Worm (Caenorhabditis elegans): ENCODE data around the gene Y38H6C.23.
"Not testable (repeated sequence)": the region's sequence is repeated elsewhere in the genome, so short reads cannot be mapped to it uniquely, and the experiment has no call there.

Y38H6C.23 gene

DNA sequence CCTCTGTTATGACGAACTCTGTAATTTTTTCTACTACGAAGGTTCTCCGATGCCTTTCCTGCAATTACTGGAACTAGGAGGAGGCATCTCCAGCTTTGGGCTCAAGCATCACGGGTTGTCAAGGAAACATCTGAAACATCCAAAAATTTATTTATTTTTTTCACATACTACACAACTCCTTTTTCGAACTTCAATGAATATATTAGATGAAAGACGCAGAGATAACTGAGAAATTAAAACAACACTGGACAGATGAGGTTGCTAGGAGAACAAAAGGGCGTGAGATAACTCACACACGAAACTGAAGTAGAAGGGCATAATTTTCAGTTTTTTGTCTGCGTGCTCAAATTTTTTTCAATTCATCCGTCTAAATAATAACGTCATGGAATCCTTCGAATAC, 28.7 kb downstream of the Y38H6C.23 start, which contains the start of gene Y38H6C.13:
Gene Y38H6C.13, plus strand, starts transcription at position 301 of the 400 bp plus-strand sequence.
- no peak for TF ChIP-seq dao-5 (tag; optimal IDR thresholded peaks at IDR 0.05)

DNA sequence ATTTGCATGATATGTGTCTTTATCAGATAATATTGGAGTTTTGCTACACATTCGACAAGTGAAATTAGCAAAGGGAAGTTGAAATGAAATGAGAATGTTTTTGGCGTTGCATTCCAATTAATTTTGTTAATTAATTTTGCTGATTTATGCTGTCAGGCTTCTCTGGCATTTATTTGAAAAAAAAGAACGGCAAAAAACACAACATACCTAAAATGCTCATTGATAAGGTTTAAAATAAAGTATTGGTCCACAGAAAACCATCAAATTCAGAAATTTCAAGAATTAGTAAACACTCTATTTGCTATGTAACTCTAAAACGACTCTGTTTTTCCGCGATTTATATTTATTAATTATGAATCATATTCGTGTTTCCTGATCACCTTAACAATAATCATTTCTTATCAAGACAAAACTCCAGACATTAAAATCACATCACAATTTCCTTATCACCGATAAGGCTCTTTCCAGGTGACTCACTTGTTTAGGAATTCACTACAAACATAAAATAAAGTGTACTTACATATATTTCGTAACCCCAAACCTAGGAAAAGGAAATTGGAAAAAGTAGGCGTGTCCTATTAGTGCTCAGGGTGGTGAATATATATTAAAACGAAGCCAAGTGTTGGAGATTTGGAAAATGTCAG, 30.2 kb downstream of the Y38H6C.23 start, which contains the start of the genes srh-166 and Y38H6C.24:
Gene srh-166, minus strand, starts transcription at position 51 of the 644 bp plus-strand sequence.
Gene Y38H6C.24, plus strand, starts transcription at position 620 of the 644 bp plus-strand sequence.
- TF ChIP-seq him-1 (tag; optimal IDR thresholded peaks at IDR 0.05) (no peak), dao-5 (tag; optimal IDR thresholded peaks at IDR 0.05) (no peak), W03F9.2 (tag; optimal IDR thresholded peaks at IDR 0.05) (no peak)

DNA sequence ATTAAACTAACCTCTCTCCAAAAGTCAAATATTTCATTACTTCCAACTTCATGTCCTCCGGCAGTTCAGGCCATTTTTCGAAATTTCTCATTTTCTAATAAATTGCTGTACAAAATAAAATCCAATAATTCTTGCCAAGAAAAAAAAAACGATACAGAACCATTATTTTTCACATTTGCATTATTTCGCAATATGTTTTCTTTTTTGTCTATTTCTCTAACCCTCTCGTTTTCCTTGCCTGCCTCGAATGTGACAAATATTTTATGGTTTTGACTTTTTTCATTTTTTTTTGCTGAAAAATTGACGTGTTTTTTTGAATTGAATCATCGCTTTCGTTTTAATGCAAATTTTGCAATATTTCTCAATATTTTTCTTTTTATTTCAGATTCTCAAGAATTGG, 33.9 kb downstream of the Y38H6C.23 start, which contains the start of the genes Y38H6C.9 and fbxa-150:
Gene Y38H6C.9, minus strand, starts transcription at position 52 of the 400 bp plus-strand sequence.
Gene fbxa-150, plus strand, starts transcription at position 380 of the 400 bp plus-strand sequence.
- no peak for TF ChIP-seq W03F9.2 (tag; optimal IDR thresholded peaks at IDR 0.05)

DNA sequence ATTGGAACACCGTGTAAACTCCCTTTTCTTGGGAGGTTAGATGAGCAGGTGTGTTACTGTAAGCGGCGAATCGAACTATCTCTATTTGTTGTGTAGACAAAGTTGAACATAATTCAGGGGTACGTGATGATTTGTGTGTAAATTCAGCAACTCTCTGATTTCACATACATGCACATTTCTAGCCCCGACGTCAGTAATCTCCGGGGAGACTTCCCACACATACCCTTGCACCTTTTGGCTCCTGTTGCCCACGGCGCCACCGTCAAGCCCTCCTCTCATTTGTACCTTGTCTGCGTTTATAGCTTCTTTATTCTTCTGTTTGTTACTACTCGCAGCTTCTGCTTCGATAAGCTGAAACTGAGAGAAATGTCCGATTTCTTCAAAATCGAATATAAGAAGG, 37.2 kb downstream of the Y38H6C.23 start, which contains the start of gene Y38H6C.25:
Gene Y38H6C.25, plus strand, starts transcription at position 301 of the 400 bp plus-strand sequence.
- TF ChIP-seq dao-5 (tag; optimal IDR thresholded peaks at IDR 0.05) = no peak
- no peak for TF ChIP-seq W03F9.2 (tag; optimal IDR thresholded peaks at IDR 0.05)
- TF ChIP-seq him-1 (tag; optimal IDR thresholded peaks at IDR 0.05) = no peak

DNA sequence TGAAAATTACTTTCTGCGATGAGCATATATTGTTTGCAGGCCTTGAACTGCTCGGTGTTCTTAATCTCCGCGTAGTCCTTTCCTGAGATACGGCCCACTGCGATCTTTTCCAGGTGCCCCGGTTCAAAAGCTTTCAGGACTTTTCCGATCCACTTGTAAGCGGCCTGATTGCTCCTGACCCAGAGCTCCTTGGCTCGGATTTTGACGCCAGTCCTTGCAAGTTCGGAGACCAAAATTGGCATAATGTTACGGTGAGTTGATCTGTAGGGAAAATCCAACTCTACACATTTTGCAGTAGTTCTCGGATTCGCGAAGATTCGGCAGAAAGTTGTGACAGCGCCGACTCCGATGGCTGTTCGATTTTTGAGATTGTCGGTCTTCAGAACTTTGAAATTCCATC, 39.2 kb downstream of the Y38H6C.23 start:
- no peak for TF ChIP-seq W03F9.2 (tag; optimal IDR thresholded peaks at IDR 0.05)

DNA sequence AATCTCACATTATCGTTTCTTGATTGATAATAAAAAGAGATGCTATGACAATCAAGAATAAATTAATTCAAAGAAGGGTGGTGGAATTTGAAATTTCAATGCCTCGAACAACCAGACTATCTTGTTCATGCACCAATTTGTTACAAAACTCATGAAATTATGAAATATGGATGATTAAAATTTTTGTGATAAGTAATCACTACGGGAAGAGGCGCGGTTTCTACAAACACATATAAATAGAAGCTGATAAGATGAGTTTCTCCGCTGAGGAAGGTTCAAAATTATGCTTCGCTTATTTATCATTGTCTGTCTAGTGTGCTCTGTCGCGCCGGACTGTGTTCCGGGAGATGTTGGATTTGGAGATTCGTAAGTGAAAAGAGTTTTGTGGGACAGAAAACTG, 41.7 kb downstream of the Y38H6C.23 start:
- TF ChIP-seq dao-5 (tag; optimal IDR thresholded peaks at IDR 0.05) = no peak
- no peak for TF ChIP-seq W03F9.2 (tag; optimal IDR thresholded peaks at IDR 0.05)
- TF ChIP-seq him-1 (tag; optimal IDR thresholded peaks at IDR 0.05) = no peak

DNA sequence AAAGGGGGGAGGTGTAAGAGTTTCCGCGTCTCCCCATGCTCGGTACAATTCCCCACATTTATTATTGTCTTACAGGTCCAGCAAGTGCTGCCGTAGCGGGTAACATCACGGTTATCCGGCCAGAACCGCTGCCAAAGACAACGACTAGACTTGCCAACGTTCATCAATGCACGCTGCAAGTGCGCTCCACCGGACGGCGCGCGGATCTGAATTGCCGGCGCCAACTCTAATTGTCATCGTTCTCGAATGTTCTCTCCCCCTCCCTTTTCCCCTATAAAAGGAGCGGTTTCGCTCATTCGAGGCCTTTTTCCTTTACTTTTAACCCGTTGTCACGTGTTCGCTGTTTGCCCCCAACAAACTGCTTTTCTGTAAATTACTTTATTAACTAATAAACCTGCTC, 42.5 kb downstream of the Y38H6C.23 start, which contains the start of gene Y38H6C.8:
Gene Y38H6C.8, plus strand, starts transcription at position 301 of the 400 bp plus-strand sequence.
- TF ChIP-seq dao-5, him-1, W03F9.2 (tag; optimal IDR thresholded peaks at IDR 0.05): not testable (repeated sequence)

DNA sequence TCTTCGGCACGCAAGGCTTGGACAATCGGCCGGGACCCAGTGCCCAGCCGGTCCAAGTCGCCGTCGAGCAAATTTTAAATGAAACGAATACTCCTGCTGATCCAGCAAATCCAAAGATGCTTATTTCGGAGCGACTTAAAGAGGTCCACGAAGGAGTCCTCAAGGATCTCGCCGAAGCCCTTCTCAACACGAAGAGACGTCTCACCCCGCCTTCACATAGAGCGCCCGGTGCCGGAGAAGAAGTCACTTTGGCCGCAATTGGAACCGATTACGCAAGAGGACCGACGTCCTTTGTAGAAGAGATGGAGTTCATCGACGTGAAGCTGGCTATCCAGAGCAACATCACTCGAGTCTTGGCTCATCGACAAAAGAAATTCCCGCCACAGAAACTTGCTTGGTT, 46.7 kb downstream of the Y38H6C.23 start:
- TF ChIP-seq dao-5 (tag; optimal IDR thresholded peaks at IDR 0.05) (no peak), W03F9.2 (tag; optimal IDR thresholded peaks at IDR 0.05) (no peak), him-1 (tag; optimal IDR thresholded peaks at IDR 0.05) (no peak)

DNA sequence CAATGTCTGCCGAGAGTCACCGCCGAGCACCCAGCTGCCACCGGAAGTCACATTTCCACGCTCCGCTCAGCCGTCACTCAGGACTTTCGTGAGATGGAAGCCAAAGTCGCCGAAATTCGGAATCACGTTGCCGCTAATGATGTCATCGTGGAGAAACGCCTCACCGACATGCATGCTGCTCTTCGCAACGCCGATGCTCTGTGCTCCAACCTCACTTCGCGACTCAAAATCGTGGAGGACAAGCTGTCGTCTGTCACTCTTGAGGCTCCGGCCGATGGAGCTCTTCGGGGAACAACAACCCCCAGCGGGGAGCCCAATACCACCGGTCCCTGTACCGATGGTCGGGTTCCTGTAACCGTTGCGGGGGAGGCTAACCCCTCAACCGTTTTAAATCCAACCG, 49.6 kb downstream of the Y38H6C.23 start:
- TF ChIP-seq W03F9.2 (tag; optimal IDR thresholded peaks at IDR 0.05) = no peak
- TF ChIP-seq him-1 (tag; optimal IDR thresholded peaks at IDR 0.05) = no peak
- no peak for TF ChIP-seq dao-5 (tag; optimal IDR thresholded peaks at IDR 0.05)

Measured in whole organism, L4/young adult.